Worm (Caenorhabditis elegans): ENCODE data around the gene ZK666.14.
A peak's percentile ranks its signal among the peaks of the same experiment; 100 is the strongest.

Gene ZK666.14

DNA sequence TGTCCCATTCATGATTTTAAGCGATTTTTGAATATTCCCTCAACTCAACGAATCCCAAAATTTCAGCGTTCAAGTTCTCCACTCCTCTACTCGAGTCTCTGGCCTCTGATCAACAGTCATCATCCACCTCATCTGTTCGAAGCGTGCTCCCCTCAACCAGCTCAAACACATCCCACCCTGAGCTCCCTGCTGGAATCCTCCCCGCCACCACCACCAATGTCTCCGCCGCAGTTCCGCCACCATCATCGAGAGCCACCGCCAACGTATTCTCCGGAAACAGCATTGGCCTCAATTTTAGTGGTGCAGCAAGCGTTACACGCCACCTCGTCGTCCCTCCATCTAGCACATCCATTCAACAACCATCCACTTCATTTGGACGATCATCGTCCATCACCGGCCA lies 37.0 kb downstream of the ZK666.14 start:
- TF ChIP-seq lin-11 (tag; optimal IDR thresholded peaks at IDR 0.05) = no peak
- TF ChIP-seq ttx-3 (tag; optimal IDR thresholded peaks at IDR 0.05) = no peak
- TF ChIP-seq sox-2 (GFP tag; IDR thresholded peaks at IDR 0.05) = no peak
- TF ChIP-seq ztf-16 (tag; optimal IDR thresholded peaks at IDR 0.05) = no peak
- no peak for TF ChIP-seq madf-2 (tag; optimal IDR thresholded peaks at IDR 0.05)
- TF ChIP-seq F13H6.1 (tag; optimal IDR thresholded peaks at IDR 0.05) = no peak
- no peak for TF ChIP-seq C08G9.2 (tag; optimal IDR thresholded peaks at IDR 0.05)
- TF ChIP-seq Y22D7AL.16 (tag; optimal IDR thresholded peaks at IDR 0.05) = no peak
- TF ChIP-seq pag-3 (tag; optimal IDR thresholded peaks at IDR 0.05; ENCODE audit: borderline replicate concordance) = no peak

DNA sequence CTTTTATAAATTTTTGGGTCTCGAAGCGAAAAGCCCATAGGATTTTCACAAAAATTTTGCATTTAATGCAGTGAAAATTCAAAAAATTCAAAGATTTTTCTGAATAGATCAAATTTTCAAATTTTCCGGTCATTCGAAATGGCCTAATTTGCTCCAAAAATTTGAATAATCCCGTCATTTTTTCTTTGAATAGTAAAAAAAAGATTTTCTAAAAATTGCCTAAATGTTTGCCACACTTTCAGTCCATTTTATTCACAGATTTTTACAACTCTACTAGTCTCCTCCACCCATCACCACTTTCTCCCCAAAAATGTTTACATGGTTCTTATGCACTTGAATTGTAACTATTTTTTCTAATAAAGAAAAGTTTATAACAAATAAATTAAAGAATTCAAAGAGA lies 39.4 kb downstream of the ZK666.14 start:
- TF ChIP-seq hlh-30 (tag; optimal IDR thresholded peaks at IDR 0.05; ENCODE audit: insufficient read depth) (no peak), unc-3 (GFP tag; conservative IDR thresholded peaks at IDR 0.05) (no peak), unc-3 (tag; optimal IDR thresholded peaks at IDR 0.05) (no peak), gmeb-2 (tag; optimal IDR thresholded peaks at IDR 0.05) (no peak), ceh-9 (tag; optimal IDR thresholded peaks at IDR 0.05) (no peak), ceh-19 (GFP tag; optimal IDR thresholded peaks at IDR 0.05) (no peak), ref-2 (tag; optimal IDR thresholded peaks at IDR 0.05) (no peak)

DNA sequence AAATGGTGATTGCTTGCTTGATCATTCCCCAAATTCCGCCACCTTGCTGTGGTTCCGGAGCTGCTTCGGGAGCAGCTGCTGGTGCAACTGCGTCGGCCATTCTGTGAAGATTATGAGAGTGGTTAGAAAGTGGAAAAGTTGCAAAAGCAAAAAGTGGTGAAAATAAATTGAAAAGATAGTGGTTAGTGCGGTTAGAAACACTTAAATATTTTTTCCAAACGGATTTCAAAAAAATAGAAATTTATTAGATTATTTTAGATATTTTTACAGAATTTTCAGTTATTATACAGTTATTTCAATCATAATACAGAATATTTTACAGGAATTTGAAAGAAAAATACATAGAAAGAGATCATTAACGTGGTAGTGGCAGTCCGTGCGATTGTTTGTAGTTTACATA lies 43.0 kb downstream of the ZK666.14 start, which contains the start of gene R166.2:
R166.2 (minus strand) TSS at position 101 of the 400 bp plus-strand sequence.
- TF ChIP-seq sdc-2 (tag; optimal IDR thresholded peaks at IDR 0.05) (no peak), unc-3 (GFP tag; conservative IDR thresholded peaks at IDR 0.05) (no peak), unc-3 (tag; optimal IDR thresholded peaks at IDR 0.05) (no peak), nfya-1 (tag; optimal IDR thresholded peaks at IDR 0.05) (no peak), pat-9 (tag; optimal IDR thresholded peaks at IDR 0.05) (no peak), sox-4 (tag; optimal IDR thresholded peaks at IDR 0.05) (no peak), F13H6.1 (tag; optimal IDR thresholded peaks at IDR 0.05) (no peak), unc-55 (GFP tag; optimal IDR thresholded peaks at IDR 0.05) (no peak), ztf-16 (tag; optimal IDR thresholded peaks at IDR 0.05) (no peak), gmeb-2 (tag; optimal IDR thresholded peaks at IDR 0.05) (no peak), hlh-30 (tag; optimal IDR thresholded peaks at IDR 0.05; ENCODE audit: insufficient read depth) (no peak)

DNA sequence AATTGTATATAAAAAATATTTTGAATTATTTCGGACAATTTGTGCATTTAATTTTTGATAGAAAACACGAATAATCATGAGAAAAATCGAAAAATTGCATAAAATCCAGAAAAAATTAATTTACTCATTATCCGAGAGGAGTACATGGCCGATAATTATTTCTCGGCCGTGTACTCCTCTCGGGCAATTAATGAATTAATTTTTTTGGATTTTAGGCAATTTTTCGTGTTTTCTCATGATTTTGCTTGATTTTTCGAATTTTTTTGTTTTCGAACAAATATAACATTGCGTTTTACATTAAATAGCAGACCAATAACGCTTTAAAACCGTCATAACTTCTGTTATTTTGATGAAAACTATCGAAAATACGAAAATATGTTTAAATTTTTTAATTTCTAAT lies 43.4 kb downstream of the ZK666.14 start:
- TF ChIP-seq lim-6 (tag; optimal IDR thresholded peaks at IDR 0.05) (peak; percentile 34), sox-4 (tag; optimal IDR thresholded peaks at IDR 0.05) (no peak), ceh-34 (tag; optimal IDR thresholded peaks at IDR 0.05) (no peak), unc-86 (tag; optimal IDR thresholded peaks at IDR 0.05) (peak; percentile 26), gmeb-2 (tag; optimal IDR thresholded peaks at IDR 0.05) (no peak), odd-2 (tag; optimal IDR thresholded peaks at IDR 0.05) (no peak), ets-4 (tag; optimal IDR thresholded peaks at IDR 0.05) (peak; percentile 53), hlh-30 (tag; optimal IDR thresholded peaks at IDR 0.05; ENCODE audit: insufficient read depth) (no peak), unc-42 (tag; optimal IDR thresholded peaks at IDR 0.05) (peak; percentile 47), syd-9 (tag; optimal IDR thresholded peaks at IDR 0.05) (no peak), dve-1 (tag; optimal IDR thresholded peaks at IDR 0.05) (no peak), hlh-8 (tag; optimal IDR thresholded peaks at IDR 0.05) (peak; percentile 26), unc-55 (GFP tag; optimal IDR thresholded peaks at IDR 0.05) (no peak), pha-2 (tag; optimal IDR thresholded peaks at IDR 0.05) (no peak), K09A11.1 (tag; optimal IDR thresholded peaks at IDR 0.05; ENCODE audit: insufficient read depth) (no peak), C08G9.2 (tag; optimal IDR thresholded peaks at IDR 0.05) (peak; percentile 81), tbx-7 (tag; optimal IDR thresholded peaks at IDR 0.05) (peak; percentile 68), hlh-13 (GFP tag; optimal IDR thresholded peaks at IDR 0.05) (no peak), pros-1 (tag; optimal IDR thresholded peaks at IDR 0.05) (no peak), rnt-1 (tag; optimal IDR thresholded peaks at IDR 0.05) (no peak), elt-2 (tag; optimal IDR thresholded peaks at IDR 0.05) (peak; percentile 40), ztf-16 (tag; optimal IDR thresholded peaks at IDR 0.05) (no peak), ref-2 (tag; optimal IDR thresholded peaks at IDR 0.05) (peak; percentile 12), zip-5 (tag; optimal IDR thresholded peaks at IDR 0.05) (peak; percentile 70), ttx-3 (tag; optimal IDR thresholded peaks at IDR 0.05) (peak; percentile 4), mec-3 (tag; optimal IDR thresholded peaks at IDR 0.05; ENCODE audit: borderline replicate concordance) (no peak), unc-3 (GFP tag; conservative IDR thresholded peaks at IDR 0.05) (no peak), unc-3 (tag; optimal IDR thresholded peaks at IDR 0.05) (no peak), pat-9 (tag; optimal IDR thresholded peaks at IDR 0.05) (no peak), ceh-31 (tag; optimal IDR thresholded peaks at IDR 0.05) (peak; percentile 83), ceh-9 (tag; optimal IDR thresholded peaks at IDR 0.05) (no peak), ceh-24 (tag; optimal IDR thresholded peaks at IDR 0.05) (no peak), F13H6.1 (tag; optimal IDR thresholded peaks at IDR 0.05) (peak; percentile 36), ceh-6 (GFP tag; optimal IDR thresholded peaks at IDR 0.05) (no peak), tbx-2 (tag; optimal IDR thresholded peaks at IDR 0.05) (peak; percentile 83), ceh-2 (tag; optimal IDR thresholded peaks at IDR 0.05) (peak; percentile 85)

Data from whole organism, late embryonic.